Fruit fly (Drosophila melanogaster): ENCODE results near the gene CG31231.

- no peak for TF ChIP-seq usp (GFP tag; optimal IDR thresholded peaks at IDR 0.05)
- TF ChIP-seq psq (optimal IDR thresholded peaks at IDR 0.05): no peak
- TF ChIP-seq EcR (GFP tag; optimal IDR thresholded peaks at IDR 0.05): no peak
- TF ChIP-seq pan (optimal IDR thresholded peaks at IDR 0.05): no peak
Measured at dm6 chr3R:18705150-18705549, 40.0 kb downstream of the CG31231 start, which contains the start of the genes ChAT and VAChT.
